Fruit fly (Drosophila melanogaster): ENCODE results near the gene CG15155.
A peak's percentile ranks its signal among the peaks of the same experiment; 100 is the strongest.

The CG15155 gene

DNA sequence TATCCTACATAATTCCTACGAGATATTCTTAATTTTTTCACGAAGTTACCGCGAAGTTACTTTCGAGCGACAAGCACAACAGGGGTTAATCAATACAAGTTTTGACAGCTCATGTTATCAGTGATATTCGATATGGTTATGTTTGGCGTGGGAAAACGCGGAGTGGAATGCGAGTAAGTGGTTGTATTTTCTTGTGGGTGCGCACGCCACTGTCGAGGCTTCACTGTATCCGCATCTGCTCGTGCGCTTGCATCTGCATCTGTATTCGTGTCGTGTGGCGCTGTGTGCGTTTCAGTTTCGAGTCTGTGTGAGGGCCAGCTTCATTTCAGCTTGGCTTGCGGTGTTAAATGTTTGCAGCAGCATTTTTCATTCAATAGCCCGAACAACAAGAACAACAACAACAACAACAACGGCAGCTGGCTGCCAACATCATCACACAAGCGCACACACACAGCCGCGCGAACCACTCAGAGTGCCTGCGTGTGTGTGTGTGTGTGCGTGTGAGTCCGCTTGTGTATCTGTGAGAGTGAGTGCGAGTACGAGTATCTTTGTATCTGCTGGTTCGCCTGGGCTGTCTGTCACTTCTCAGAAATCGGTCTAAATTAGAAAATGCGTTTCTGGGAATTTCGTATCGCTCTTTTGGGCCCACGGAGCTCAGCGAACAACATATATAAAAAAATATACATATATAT, 3.4 kb upstream of the CG15155 start:
- TF ChIP-seq ey (GFP tag; optimal IDR thresholded peaks at IDR 0.05) (peak; percentile 67), Vsx2 (GFP tag; optimal IDR thresholded peaks at IDR 0.05; ENCODE audit: partially characterized antibody) (no peak), sv (GFP tag; optimal IDR thresholded peaks at IDR 0.05) (peak; percentile 22), dl (GFP tag; optimal IDR thresholded peaks at IDR 0.05; ENCODE audit: insufficient read depth in 1 of 2, partially characterized antibody in 2 of 2) (peak in 1 of 2 experiments; percentile 19), psq (GFP tag; optimal IDR thresholded peaks at IDR 0.05) (no peak), Dfd (GFP tag; optimal IDR thresholded peaks at IDR 0.05) (peak; percentile 30), woc (GFP tag; optimal IDR thresholded peaks at IDR 0.05) (peak; percentile 67), Hr83 (GFP tag; optimal IDR thresholded peaks at IDR 0.05; ENCODE audit: poor library complexity, severe bottlenecking) (peak; percentile 52), CG9705 (GFP tag; optimal IDR thresholded peaks at IDR 0.05) (peak; percentile 23), N (GFP tag; optimal IDR thresholded peaks at IDR 0.05) (peak; percentile 76), OdsH (GFP tag; optimal IDR thresholded peaks at IDR 0.05) (no peak), jim (GFP tag; optimal IDR thresholded peaks at IDR 0.05) (no peak), CrebA (GFP tag; optimal IDR thresholded peaks at IDR 0.05; ENCODE audit: borderline replicate concordance) (peak; percentile 69), Hr78 (GFP tag; optimal IDR thresholded peaks at IDR 0.05) (no peak), Sp1 (GFP tag; optimal IDR thresholded peaks at IDR 0.05) (peak; percentile 4), fru (GFP tag; optimal IDR thresholded peaks at IDR 0.05) (peak; percentile 60), CG32264 (GFP tag; optimal IDR thresholded peaks at IDR 0.05) (no peak), Dif (GFP tag; optimal IDR thresholded peaks at IDR 0.05; ENCODE audit: partially characterized antibody) (no peak), Abd-B (GFP tag; optimal IDR thresholded peaks at IDR 0.05) (peak; percentile 65), rgr (GFP tag; optimal IDR thresholded peaks at IDR 0.05) (no peak), Jra (GFP tag; optimal IDR thresholded peaks at IDR 0.05) (no peak), tai (GFP tag; optimal IDR thresholded peaks at IDR 0.05) (no peak), sage (GFP tag; optimal IDR thresholded peaks at IDR 0.05) (no peak), lola (GFP tag; optimal IDR thresholded peaks at IDR 0.05) (no peak), brk (GFP tag; optimal IDR thresholded peaks at IDR 0.05) (no peak), h (GFP tag; optimal IDR thresholded peaks at IDR 0.05) (peak; percentile 62), foxo (GFP tag; optimal IDR thresholded peaks at IDR 0.05) (peak in 1 of 2 experiments; percentile 48), dsf (GFP tag; optimal IDR thresholded peaks at IDR 0.05; ENCODE audit: borderline replicate concordance) (no peak), usp (GFP tag; optimal IDR thresholded peaks at IDR 0.05) (no peak), pan (optimal IDR thresholded peaks at IDR 0.05) (no peak), dmrt93B (GFP tag; optimal IDR thresholded peaks at IDR 0.05) (peak; percentile 56), Myc (optimal IDR thresholded peaks at IDR 0.05) (no peak), Mio (GFP tag; optimal IDR thresholded peaks at IDR 0.05) (no peak), Hnf4 (GFP tag; optimal IDR thresholded peaks at IDR 0.05) (no peak), Rel (GFP tag; optimal IDR thresholded peaks at IDR 0.05) (no peak), Rel (tag; optimal IDR thresholded peaks at IDR 0.05) (peak; percentile 41), GATAd (GFP tag; optimal IDR thresholded peaks at IDR 0.05) (no peak), br (GFP tag; optimal IDR thresholded peaks at IDR 0.05) (peak; percentile 53), HLH106 (tag; optimal IDR thresholded peaks at IDR 0.05) (peak; percentile 56)

DNA sequence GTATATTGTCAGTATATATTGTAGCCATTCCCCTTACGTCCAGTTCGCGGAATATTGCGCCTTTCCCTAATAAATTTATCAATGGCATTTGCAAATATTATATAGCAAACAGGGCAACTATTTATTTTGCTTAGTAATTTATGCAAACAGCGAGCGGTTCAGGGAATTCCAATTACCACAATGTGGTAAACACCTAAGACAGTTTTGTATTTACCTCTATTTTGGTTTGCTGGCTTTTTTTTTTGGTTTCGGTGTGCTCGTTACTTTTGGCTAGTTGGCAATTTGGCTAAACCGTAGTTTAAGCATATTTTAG, 2.9 kb upstream of the CG15155 start:
- TF ChIP-seq foxo (GFP tag; optimal IDR thresholded peaks at IDR 0.05), result no peak
- no peak for TF ChIP-seq Rel (GFP tag; optimal IDR thresholded peaks at IDR 0.05)
- no peak for TF ChIP-seq Rel (tag; optimal IDR thresholded peaks at IDR 0.05)
- peak; percentile 62 for TF ChIP-seq tai (GFP tag; optimal IDR thresholded peaks at IDR 0.05)
- TF ChIP-seq Hr83 (GFP tag; optimal IDR thresholded peaks at IDR 0.05; ENCODE audit: poor library complexity, severe bottlenecking), result peak; percentile 13
- peak; percentile 14 for TF ChIP-seq rgr (GFP tag; optimal IDR thresholded peaks at IDR 0.05)
- peak; percentile 31 for TF ChIP-seq OdsH (GFP tag; optimal IDR thresholded peaks at IDR 0.05)
